Fruit fly (Drosophila melanogaster) whole organism, wandering third instar larva: ENCODE results near the gene Nmt.

Experiments
- Abd-B ChIP-seq: fragments of >200 bp; optimal IDR thresholded peaks from 2 replicates; lab custom pipeline; 2017; ENCODE audit warnings: missing biosample characterization, missing genetic modification characterization
- CrebA ChIP-seq: fragments of 200-800 bp; sonication (Bioruptor generic); optimal IDR thresholded peaks from 2 replicates; lab custom pipeline; 2016; ENCODE audit warnings: missing biosample characterization, mild to moderate bottlenecking, missing genetic modification characterization, borderline replicate concordance
- Dfd ChIP-seq: fragments of >200 bp; optimal IDR thresholded peaks from 2 replicates; lab custom pipeline; 2017; ENCODE audit warnings: missing biosample characterization, missing genetic modification characterization
- HLH106 ChIP-seq: fragments of 200-800 bp; optimal IDR thresholded peaks from 3 replicates; lab custom pipeline; 2019; ENCODE audit warnings: missing biosample characterization, mild to moderate bottlenecking, missing genetic modification characterization, moderate library complexity
- Hr78 ChIP-seq: fragments of >200 bp; optimal IDR thresholded peaks from 2 replicates; lab custom pipeline; 2017; ENCODE audit warnings: missing biosample characterization, missing genetic modification characterization
- OdsH ChIP-seq: fragments of 200-800 bp; sonication (Bioruptor generic); optimal IDR thresholded peaks from 2 replicates; lab custom pipeline; 2016; ENCODE audit warnings: missing biosample characterization, mild to moderate bottlenecking, missing genetic modification characterization
- br ChIP-seq: fragments of 200-800 bp; sonication (Bioruptor generic); optimal IDR thresholded peaks from 2 replicates; lab custom pipeline; 2016; ENCODE audit warnings: missing biosample characterization, missing genetic modification characterization
- brk ChIP-seq: fragments of 200-800 bp; sonication (Bioruptor generic); optimal IDR thresholded peaks from 2 replicates; lab custom pipeline; 2016; ENCODE audit warnings: missing biosample characterization, mild to moderate bottlenecking, missing genetic modification characterization
- dl ChIP-seq, 2 experiments: fragments of 175-275, 200-275 bp in 1 of 2; fragments of 200-275 bp in 1 of 2; sonication (Bioruptor generic); optimal IDR thresholded peaks; lab custom pipeline; 2018; ENCODE audit warnings: mild to moderate bottlenecking in 2 of 2, missing biosample characterization in 2 of 2, missing genetic modification characterization in 2 of 2, moderate library complexity in 2 of 2; ENCODE audit not compliant: partially characterized antibody in 2 of 2, insufficient read depth in 1 of 2
- h ChIP-seq: fragments of 200-800 bp; sonication (Bioruptor generic); optimal IDR thresholded peaks from 3 replicates; lab custom pipeline; 2016; ENCODE audit warnings: missing biosample characterization, mild to moderate bottlenecking, missing genetic modification characterization
- jim ChIP-seq: fragments of 175-275, 200-325 bp; sonication (Bioruptor generic); optimal IDR thresholded peaks from 2 replicates; lab custom pipeline; 2016; ENCODE audit warnings: missing biosample characterization, mild to moderate bottlenecking, missing genetic modification characterization
- lola ChIP-seq: fragments of >200 bp; optimal IDR thresholded peaks from 2 replicates; lab custom pipeline; 2017; ENCODE audit warnings: missing biosample characterization, missing genetic modification characterization
- pan ChIP-seq: fragments of >200 bp; optimal IDR thresholded peaks from 2 replicates; lab custom pipeline; 2017
- psq ChIP-seq: fragments of 200-800 bp; sonication (Bioruptor generic); optimal IDR thresholded peaks from 3 replicates; lab custom pipeline; 2017; ENCODE audit warnings: missing biosample characterization, mild to moderate bottlenecking, missing genetic modification characterization, moderate library complexity

DNA sequence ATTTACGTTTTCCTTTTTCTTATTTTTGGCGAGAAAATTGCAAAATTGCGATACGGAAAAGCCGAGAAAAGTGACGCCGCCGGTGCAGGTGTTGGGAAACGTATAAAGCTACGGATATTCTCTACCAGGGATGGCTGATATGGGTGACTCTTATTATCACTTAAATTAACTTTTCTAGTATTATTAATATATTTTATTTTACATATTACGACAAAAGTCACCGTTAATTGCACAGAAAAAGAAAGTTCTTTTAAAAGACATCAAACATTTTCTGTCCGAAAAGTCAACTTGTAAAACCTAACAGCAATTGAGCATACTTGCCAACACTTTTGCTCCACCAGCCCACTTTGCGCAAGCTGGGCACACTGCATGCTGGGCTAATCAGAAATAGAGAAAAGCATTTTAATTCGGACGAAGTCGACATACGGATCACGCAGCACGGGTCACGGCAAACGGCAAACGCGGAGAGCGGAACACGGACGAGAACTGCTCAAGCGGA lies 50.5 kb downstream of the Nmt start, which contains the start of the genes Cds and Uba2:
- no peak for TF ChIP-seq CrebA (GFP tag; lab: Kevin White, UChicago)
- peak; percentile 88 for TF ChIP-seq OdsH (GFP tag; lab: Kevin White, UChicago)
- no peak for TF ChIP-seq Hr78 (GFP tag; lab: Kevin White, UChicago)
- TF ChIP-seq br (GFP tag; lab: Kevin White, UChicago): peak; percentile 83
- no peak for TF ChIP-seq Abd-B (GFP tag; lab: Kevin White, UChicago)
- TF ChIP-seq pan (lab: Kevin White, UChicago): no peak
- peak; percentile 95 for TF ChIP-seq HLH106 (tag; lab: Kevin White, UChicago)
- peak; percentile 91 for TF ChIP-seq h (GFP tag; lab: Kevin White, UChicago)
- no peak for TF ChIP-seq dl (GFP tag; optimal IDR thresholded peaks at IDR 0.05; lab: Kevin White, UChicago; ENCODE audit: insufficient read depth in 1 of 2, partially characterized antibody in 2 of 2)
- peak; percentile 28 for TF ChIP-seq jim
- TF ChIP-seq psq (GFP tag; lab: Kevin White, UChicago): peak; percentile 91
- no peak for TF ChIP-seq brk (GFP tag; lab: Kevin White, UChicago)
- no peak for TF ChIP-seq Dfd (GFP tag; lab: Kevin White, UChicago)
- TF ChIP-seq lola (GFP tag; lab: Kevin White, UChicago): no peak
